5 worm cellular contexts compared by ENCODE assay signal in genomic region chrV:10466607-10467092, ce11.
TF ChIP-seq lines count a peak whose summit lies in the region.

No protein-coding gene starts in this region.

TF ChIP-seq in whole organism, L1 larva, 84 proteins besides CTCF, POLR2A, EP300 and RAD21 (continues in another document):
- peak; percentile 72; the same call in 1 of the 2 replicates for TF ChIP-seq ceh-88 (GFP tag; IDR thresholded peaks at IDR 0.05; lab: Robert Waterston, UW)
- peak; percentile 75 for TF ChIP-seq lir-3 (tag; optimal IDR thresholded peaks at IDR 0.05; lab: Kevin White, UChicago; ENCODE audit: poor library complexity)
- TF ChIP-seq nhr-90 (tag; optimal IDR thresholded peaks at IDR 0.05; lab: Kevin White, UChicago; ENCODE audit: poor library complexity), result peak; percentile 90
- TF ChIP-seq lin-35 (GFP tag; optimal IDR thresholded peaks at IDR 0.05; lab: Kevin White, UChicago), result peak; percentile 85 to 88
- peak; percentile 84 for TF ChIP-seq irx-1 (tag; optimal IDR thresholded peaks at IDR 0.05; lab: Kevin White, UChicago)
- no peak for TF ChIP-seq tlp-1 (tag; optimal IDR thresholded peaks at IDR 0.05; lab: Kevin White, UChicago)
- peak; percentile 24 for TF ChIP-seq F16B12.6 (tag; optimal IDR thresholded peaks at IDR 0.05; lab: Kevin White, UChicago)
- peak; percentile 89 for TF ChIP-seq lin-13 (GFP tag; optimal IDR thresholded peaks at IDR 0.05; lab: Kevin White, UChicago)
- peak; percentile 100 for TF ChIP-seq aha-1 (tag; optimal IDR thresholded peaks at IDR 0.05; lab: Kevin White, UChicago)
- TF ChIP-seq unc-98 (GFP tag; IDR thresholded peaks at IDR 0.05; lab: Robert Waterston, UW), result no peak; the same call in 1 of the 2 replicates
- TF ChIP-seq ces-1 (GFP tag; optimal IDR thresholded peaks at IDR 0.05; lab: Kevin White, UChicago), result peak; percentile 26
- TF ChIP-seq nhr-19 (GFP tag; conservative IDR thresholded peaks at IDR 0.05; lab: Robert Waterston, UW), result peak; percentile 93
- TF ChIP-seq fkh-4 (tag; optimal IDR thresholded peaks at IDR 0.05; lab: Kevin White, UChicago; ENCODE audit: borderline replicate concordance), result no peak
- TF ChIP-seq zag-1 (tag; optimal IDR thresholded peaks at IDR 0.05; lab: Kevin White, UChicago), result peak; percentile 93
- TF ChIP-seq nhr-237 (tag; optimal IDR thresholded peaks at IDR 0.05; lab: Kevin White, UChicago), result peak; percentile 96
- peak; percentile 95 for TF ChIP-seq fos-1 (tag; optimal IDR thresholded peaks at IDR 0.05; lab: Kevin White, UChicago)
- peak; percentile 94 for TF ChIP-seq blmp-1 (tag; optimal IDR thresholded peaks at IDR 0.05; lab: Kevin White, UChicago)

TF ChIP-seq in whole organism, L3 larva, 47 proteins besides CTCF, POLR2A, EP300 and RAD21 (continues in another document):
- TF ChIP-seq nhr-67 (tag; optimal IDR thresholded peaks at IDR 0.05; lab: Kevin White, UChicago) (no peak), lin-15B (tag; optimal IDR thresholded peaks at IDR 0.05; lab: Kevin White, UChicago) (peak; percentile 73), lin-39 (tag; optimal IDR thresholded peaks at IDR 0.05; lab: Kevin White, UChicago) (peak; percentile 94), egl-5 (tag; optimal IDR thresholded peaks at IDR 0.05; lab: Kevin White, UChicago) (peak; percentile 85), ztf-4 (tag; optimal IDR thresholded peaks at IDR 0.05; lab: Kevin White, UChicago) (peak; percentile 84), fos-1 (tag; optimal IDR thresholded peaks at IDR 0.05; lab: Kevin White, UChicago) (peak; percentile 79), aly-2 (tag; optimal IDR thresholded peaks at IDR 0.05; lab: Kevin White, UChicago) (no peak), nhr-11 (tag; optimal IDR thresholded peaks at IDR 0.05; lab: Kevin White, UChicago) (peak; percentile 92), ceh-16 (tag; optimal IDR thresholded peaks at IDR 0.05; lab: Kevin White, UChicago) (peak; percentile 28), sea-2 (GFP tag; optimal IDR thresholded peaks at IDR 0.05; lab: Kevin White, UChicago) (no peak), elt-1 (tag; optimal IDR thresholded peaks at IDR 0.05; lab: Kevin White, UChicago) (peak; percentile 50), nhr-43 (tag; optimal IDR thresholded peaks at IDR 0.05; lab: Kevin White, UChicago; ENCODE audit: poor library complexity, severe bottlenecking) (peak; percentile 93), pqm-1 (tag; optimal IDR thresholded peaks at IDR 0.05; lab: Kevin White, UChicago) (peak; percentile 96), ceh-28 (tag; optimal IDR thresholded peaks at IDR 0.05; lab: Kevin White, UChicago) (peak; percentile 87), daf-12 (tag; optimal IDR thresholded peaks at IDR 0.05; lab: Kevin White, UChicago) (peak; percentile 22), unc-39 (tag; optimal IDR thresholded peaks at IDR 0.05; lab: Kevin White, UChicago) (no peak), tbx-2 (tag; optimal IDR thresholded peaks at IDR 0.05; lab: Kevin White, UChicago) (peak; percentile 81), skn-1 (tag; optimal IDR thresholded peaks at IDR 0.05; lab: Kevin White, UChicago) (peak; percentile 44), eor-1 (tag; optimal IDR thresholded peaks at IDR 0.05; lab: Kevin White, UChicago) (no peak)

TF ChIP-seq in whole organism, early embryonic, 17 proteins besides CTCF, POLR2A, EP300 and RAD21:
- TF ChIP-seq hmg-4 (GFP tag; optimal IDR thresholded peaks at IDR 0.05; lab: Kevin White, UChicago) (peak; percentile 55), tra-4 (tag; optimal IDR thresholded peaks at IDR 0.05; lab: Kevin White, UChicago) (no peak), F13C5.2 (tag; optimal IDR thresholded peaks at IDR 0.05; lab: Kevin White, UChicago) (peak; percentile 14)

TF ChIP-seq in whole organism, midembryonic, 9 proteins besides CTCF, POLR2A, EP300 and RAD21:
- peak; percentile 38; the same call in 1 of the 2 replicates for TF ChIP-seq ztf-29 (GFP tag; IDR thresholded peaks at IDR 0.05; lab: Robert Waterston, UW)
- peak; percentile 93 for TF ChIP-seq cog-1 (tag; optimal IDR thresholded peaks at IDR 0.05; lab: Kevin White, UChicago)
- no peak for TF ChIP-seq T22C8.4 (GFP tag; IDR thresholded peaks at IDR 0.05; lab: Robert Waterston, UW)
- peak; percentile 72 for TF ChIP-seq flt-1 (GFP tag; IDR thresholded peaks at IDR 0.05; lab: Robert Waterston, UW)
- no peak for TF ChIP-seq ref-1 (GFP tag; conservative IDR thresholded peaks at IDR 0.05; lab: Robert Waterston, UW)
- 0 out of 2 replicates have a peak, but pooled peaks have one; percentile 50 for TF ChIP-seq ztf-23 (GFP tag; IDR thresholded peaks at IDR 0.05; lab: Robert Waterston, UW)
- TF ChIP-seq klf-2 (GFP tag; conservative IDR thresholded peaks at IDR 0.05; lab: Robert Waterston, UW), result no peak
- TF ChIP-seq med-1 (GFP tag; optimal IDR thresholded peaks at IDR 0.05; lab: Kevin White, UChicago; ENCODE audit: insufficient read depth), result no peak

TF ChIP-seq in whole organism, young adult, 124 proteins besides CTCF, POLR2A, EP300 and RAD21 (continues in another document):
- TF ChIP-seq snpc-3.4 (tag; optimal IDR thresholded peaks at IDR 0.05; lab: Kevin White, UChicago) (no peak), attf-5 (GFP tag; optimal IDR thresholded peaks at IDR 0.05; lab: Kevin White, UChicago) (peak; percentile 89), ztf-26 (tag; optimal IDR thresholded peaks at IDR 0.05; lab: Kevin White, UChicago) (peak; percentile 38), nhr-120 (GFP tag; IDR thresholded peaks at IDR 0.05; lab: Robert Waterston, UW) (no peak), ekl-4 (GFP tag; IDR thresholded peaks at IDR 0.05; lab: Robert Waterston, UW) (0 out of 2 replicates have a peak, but pooled peaks have one; percentile 46), F23B12.7 (tag; optimal IDR thresholded peaks at IDR 0.05; lab: Kevin White, UChicago; ENCODE audit: insufficient read depth) (no peak), ZK185.1 (tag; optimal IDR thresholded peaks at IDR 0.05; lab: Kevin White, UChicago; ENCODE audit: poor library complexity, severe bottlenecking) (peak; percentile 83), egrh-3 (GFP tag; IDR thresholded peaks at IDR 0.05; lab: Robert Waterston, UW) (no peak), madf-8 (GFP tag; conservative IDR thresholded peaks at IDR 0.05; lab: Robert Waterston, UW) (no peak), F22D6.2 (tag; optimal IDR thresholded peaks at IDR 0.05; lab: Kevin White, UChicago) (no peak), F10E7.11 (tag; optimal IDR thresholded peaks at IDR 0.05; lab: Kevin White, UChicago) (no peak), egl-44 (GFP tag; IDR thresholded peaks at IDR 0.05; lab: Robert Waterston, UW) (no peak), ceh-58 (GFP tag; IDR thresholded peaks at IDR 0.05; lab: Robert Waterston, UW) (no peak), F52B5.7 (tag; optimal IDR thresholded peaks at IDR 0.05; lab: Kevin White, UChicago) (peak; percentile 17), snpc-1.3 (tag; optimal IDR thresholded peaks at IDR 0.05; lab: Kevin White, UChicago; ENCODE audit: insufficient read depth) (no peak), egl-18 (GFP tag; IDR thresholded peaks at IDR 0.05; lab: Robert Waterston, UW) (peak; percentile 78; the same call in 1 of the 2 replicates), unc-62 (GFP tag; optimal IDR thresholded peaks at IDR 0.05; lab: Kevin White, UChicago) (peak; percentile 9), ceh-27 (GFP tag; optimal IDR thresholded peaks at IDR 0.05; lab: Kevin White, UChicago) (peak; percentile 94), ztf-28 (GFP tag; IDR thresholded peaks at IDR 0.05; lab: Robert Waterston, UW) (no peak), C17E4.6 (GFP tag; IDR thresholded peaks at IDR 0.05; lab: Robert Waterston, UW) (no peak), ceh-40 (GFP tag; IDR thresholded peaks at IDR 0.05; lab: Robert Waterston, UW) (no peak), lin-40 (tag; optimal IDR thresholded peaks at IDR 0.05; lab: Kevin White, UChicago) (peak; percentile 94), hmg-20 (GFP tag; IDR thresholded peaks at IDR 0.05; lab: Robert Waterston, UW) (no peak), snpc-4 (GFP tag; optimal IDR thresholded peaks at IDR 0.05; lab: Kevin White, UChicago) (no peak), snpc-4 (tag; optimal IDR thresholded peaks at IDR 0.05; lab: Kevin White, UChicago) (peak; percentile 25 to 67 (median 38)), tbp1 (GFP tag; optimal IDR thresholded peaks at IDR 0.05; lab: Kevin White, UChicago) (peak; percentile 59), cebp-1 (GFP tag; IDR thresholded peaks at IDR 0.05; lab: Robert Waterston, UW) (no peak), cebp-1 (tag; optimal IDR thresholded peaks at IDR 0.05; lab: Kevin White, UChicago) (peak; percentile 85), Y56A3A.18 (GFP tag; IDR thresholded peaks at IDR 0.05; lab: Robert Waterston, UW) (no peak), rec-8 (tag; optimal IDR thresholded peaks at IDR 0.05; lab: Kevin White, UChicago) (no peak), tbx-9 (tag; optimal IDR thresholded peaks at IDR 0.05; lab: Kevin White, UChicago; ENCODE audit: borderline replicate concordance) (no peak), hmg-1.2 (GFP tag; IDR thresholded peaks at IDR 0.05; lab: Robert Waterston, UW) (peak; percentile 85), nfyb-1 (GFP tag; IDR thresholded peaks at IDR 0.05; lab: Robert Waterston, UW) (peak; percentile 78), rpc-1 (optimal IDR thresholded peaks at IDR 0.05; lab: Kevin White, UChicago) (no peak), rpc-1 (tag; optimal IDR thresholded peaks at IDR 0.05; lab: Kevin White, UChicago) (no peak), atf-7 (tag; optimal IDR thresholded peaks at IDR 0.05; lab: Kevin White, UChicago) (peak; percentile 88), ceh-91 (GFP tag; IDR thresholded peaks at IDR 0.05; lab: Robert Waterston, UW) (no peak), zim-3 (tag; optimal IDR thresholded peaks at IDR 0.05; lab: Kevin White, UChicago) (no peak), F33H1.4 (GFP tag; IDR thresholded peaks at IDR 0.05; lab: Robert Waterston, UW) (no peak), hrde-1 (tag; optimal IDR thresholded peaks at IDR 0.05; lab: Kevin White, UChicago; ENCODE audit: borderline replicate concordance) (no peak), K11D2.4 (GFP tag; IDR thresholded peaks at IDR 0.05; lab: Robert Waterston, UW) (peak; percentile 90), Y67H2A.10 (GFP tag; conservative IDR thresholded peaks at IDR 0.05; lab: Robert Waterston, UW) (0 out of 2 replicates have a peak, but pooled peaks have one; percentile 39), nhr-80 (tag; optimal IDR thresholded peaks at IDR 0.05; lab: Kevin White, UChicago) (peak; percentile 64), fkh-3 (tag; optimal IDR thresholded peaks at IDR 0.05; lab: Kevin White, UChicago) (no peak), B0336.3 (GFP tag; IDR thresholded peaks at IDR 0.05; lab: Robert Waterston, UW) (peak; percentile 81), chd-7 (tag; optimal IDR thresholded peaks at IDR 0.05; lab: Kevin White, UChicago) (peak; percentile 81), nhr-90 (tag; optimal IDR thresholded peaks at IDR 0.05; lab: Kevin White, UChicago) (no peak), bed-1 (GFP tag; IDR thresholded peaks at IDR 0.05; lab: Robert Waterston, UW) (no peak), lag-1 (GFP tag; IDR thresholded peaks at IDR 0.05; lab: Robert Waterston, UW) (no peak)

Comparison
In these comparisons a context has a peak if more than half of its experiments do, and no peak if none do; other contexts are left out.
1. Of the 8 proteins assayed by ChIP-seq in both whole organism, young adult and whole organism, L1 larva: peak only in whole organism, young adult: unc-62; only in whole organism, L1 larva: ama-1, dpl-1, efl-1, nhr-90 and unc-130; in both: snpc-4; in neither: 0; mixed calls (peak in some experiments, not most) for 1.